Fruit fly (Drosophila melanogaster) whole organism, embryonic: ENCODE data around the gene CG6398.

Source experiments
- Antp ChIP-seq: fragments of 200-800 bp; sonication (Bioruptor generic); optimal IDR thresholded peaks from 3 replicates; lab custom pipeline; 2016; ENCODE audit warnings: missing biosample characterization, missing genetic modification characterization
- Atf3 ChIP-seq: fragments of 200-800 bp; sonication (Bioruptor generic); optimal IDR thresholded peaks from 3 replicates; lab custom pipeline; 2016; ENCODE audit warnings: missing biosample characterization, missing genetic modification characterization
- CG10209 ChIP-seq: fragments of 200-800 bp; sonication (Bioruptor generic); optimal IDR thresholded peaks from 3 replicates; lab custom pipeline; 2017; ENCODE audit warnings: missing biosample characterization, mild to moderate bottlenecking, missing genetic modification characterization, missing genetic modification reagents
- CG10431 ChIP-seq: fragments of 200-800 bp; sonication (Bioruptor generic); optimal IDR thresholded peaks from 3 replicates; lab custom pipeline; 2018; ENCODE audit warnings: missing biosample characterization, mild to moderate bottlenecking, missing genetic modification characterization
- CG10979 ChIP-seq: fragments of 200-800 bp; sonication (Bioruptor generic); optimal IDR thresholded peaks from 2 replicates; lab custom pipeline; 2018; ENCODE audit warnings: missing biosample characterization, mild to moderate bottlenecking, missing genetic modification characterization, moderate library complexity
- CG11247 ChIP-seq: fragments of 200-800 bp; sonication (Bioruptor generic); IDR thresholded peaks from 2 replicates; pipeline ENCODE4 v1.3.6; 2022; ENCODE audit warnings: missing biosample characterization, missing genetic modification characterization
- CG11456 ChIP-seq: fragments of 200-800 bp; sonication (Bioruptor generic); IDR thresholded peaks from 3 replicates; pipeline ENCODE4 v1.3.6; 2022; ENCODE audit warnings: missing biosample characterization, missing genetic modification characterization
- CG12155 ChIP-seq: fragments of 200-800 bp; sonication (Bioruptor generic); optimal IDR thresholded peaks from 3 replicates; lab custom pipeline; 2016; ENCODE audit warnings: missing biosample characterization, missing genetic modification characterization
- CG12219 ChIP-seq: fragments of 200-800 bp; sonication (Bioruptor generic); optimal IDR thresholded peaks from 3 replicates; lab custom pipeline; 2018; ENCODE audit warnings: missing biosample characterization, mild to moderate bottlenecking, missing genetic modification characterization
- CG14667 ChIP-seq: fragments of 200-800 bp; sonication (Bioruptor generic); IDR thresholded peaks from 2 replicates; pipeline ENCODE4 v1.3.6; 2022; ENCODE audit warnings: missing biosample characterization, missing genetic modification characterization
- CG14860 ChIP-seq: fragments of 200-800 bp; sonication (Bioruptor generic); IDR thresholded peaks from 3 replicates; pipeline ENCODE4 v1.3.6; 2022; ENCODE audit warnings: missing biosample characterization, missing genetic modification characterization; ENCODE audit not compliant: partially characterized antibody
- CG17802 ChIP-seq: fragments of 200-800 bp; sonication (Bioruptor generic); optimal IDR thresholded peaks from 2 replicates; lab custom pipeline; 2018; ENCODE audit warnings: missing biosample characterization, mild to moderate bottlenecking, missing genetic modification characterization, moderate library complexity
- CG2116 ChIP-seq: fragments of 200-800 bp; sonication (Bioruptor generic); optimal IDR thresholded peaks from 3 replicates; lab custom pipeline; 2018; ENCODE audit warnings: missing biosample characterization, mild to moderate bottlenecking, missing genetic modification characterization
- CG31224 ChIP-seq: fragments of 200-800 bp; sonication (Bioruptor generic); IDR thresholded peaks from 2 replicates; pipeline ENCODE4 v1.3.6; 2022; ENCODE audit warnings: missing biosample characterization, missing genetic modification characterization
- CG3838 ChIP-seq: fragments of 200-800 bp; sonication (Bioruptor generic); optimal IDR thresholded peaks from 3 replicates; lab custom pipeline; 2016; ENCODE audit warnings: missing biosample characterization, missing genetic modification characterization
- CG3847 ChIP-seq: fragments of 200-800 bp; sonication (Bioruptor generic); IDR thresholded peaks from 2 replicates; pipeline ENCODE4 v1.3.6; 2022; ENCODE audit warnings: missing biosample characterization, missing genetic modification characterization
- CG3995 ChIP-seq: fragments of 200-800 bp; sonication (Bioruptor generic); optimal IDR thresholded peaks from 3 replicates; lab custom pipeline; 2016; ENCODE audit warnings: missing biosample characterization, missing genetic modification characterization
- CG6791 ChIP-seq: fragments of 200-800 bp; sonication (Bioruptor generic); IDR thresholded peaks from 3 replicates; pipeline ENCODE4 v1.3.6; 2022; ENCODE audit warnings: missing biosample characterization, missing genetic modification characterization; ENCODE audit not compliant: partially characterized antibody
- CG7372 ChIP-seq: fragments of 200-800 bp; sonication (Bioruptor generic); IDR thresholded peaks from 2 replicates; pipeline ENCODE4 v1.3.6; 2022; ENCODE audit warnings: missing biosample characterization, missing genetic modification characterization
- CG7556 ChIP-seq: fragments of 200-800 bp; sonication (Bioruptor generic); optimal IDR thresholded peaks from 2 replicates; lab custom pipeline; 2017; ENCODE audit warnings: missing biosample characterization, mild to moderate bottlenecking, missing genetic modification characterization
- CG7987 ChIP-seq: fragments of 200-800 bp; sonication (Bioruptor generic); optimal IDR thresholded peaks from 2 replicates; lab custom pipeline; 2018; ENCODE audit warnings: missing biosample characterization, mild to moderate bottlenecking, missing genetic modification characterization, moderate library complexity
- Doc2 ChIP-seq: fragments of 200-800 bp; sonication (Bioruptor generic); IDR thresholded peaks from 2 replicates; pipeline ENCODE4 v1.3.6; 2022; ENCODE audit warnings: missing biosample characterization, missing genetic modification characterization
- HHEX ChIP-seq: fragments of 200-800 bp; sonication (Bioruptor generic); optimal IDR thresholded peaks from 3 replicates; lab custom pipeline; 2017; ENCODE audit warnings: missing biosample characterization, mild to moderate bottlenecking, missing genetic modification characterization, missing genetic modification reagents
- Hmr ChIP-seq: fragments of 200-800 bp; sonication (Bioruptor generic); optimal IDR thresholded peaks from 3 replicates; lab custom pipeline; 2017; ENCODE audit warnings: mild to moderate bottlenecking, missing biosample characterization, missing genetic modification reagents, missing genetic modification characterization
- MBD-R2 ChIP-seq: fragments of 200-800 bp; sonication (Bioruptor generic); IDR thresholded peaks from 2 replicates; pipeline ENCODE4 v1.3.6; 2022; ENCODE audit warnings: missing biosample characterization, missing genetic modification characterization
- MTF-1 ChIP-seq: fragments of 200-800 bp; sonication (Bioruptor generic); optimal IDR thresholded peaks from 2 replicates; lab custom pipeline; 2018; ENCODE audit warnings: missing biosample characterization, mild to moderate bottlenecking, missing genetic modification characterization, borderline replicate concordance
- Oli ChIP-seq: fragments of 200-800 bp; sonication (Bioruptor generic); optimal IDR thresholded peaks from 2 replicates; lab custom pipeline; 2018; ENCODE audit warnings: missing biosample characterization, mild to moderate bottlenecking, missing genetic modification characterization, moderate library complexity
- Scr ChIP-seq: fragments of 200-800 bp; sonication (Bioruptor generic); IDR thresholded peaks from 2 replicates; pipeline ENCODE4 v1.3.6; 2022; ENCODE audit warnings: missing biosample characterization, missing genetic modification characterization; ENCODE audit not compliant: partially characterized antibody
- Sox100B ChIP-seq: fragments of 200-800 bp; sonication (Bioruptor generic); optimal IDR thresholded peaks from 3 replicates; lab custom pipeline; 2018; ENCODE audit warnings: missing biosample characterization, mild to moderate bottlenecking, missing genetic modification characterization
- Stat92E ChIP-seq, 3 experiments: fragments of >200 bp in 2 of 3; fragments of 200-800 bp in 1 of 3; sonication (Bioruptor generic) in 1 of 3; optimal IDR thresholded peaks; 2 replicates each; lab custom pipeline; 2017 to 2019; ENCODE audit warnings: missing biosample characterization in 3 of 3, missing genetic modification characterization in 3 of 3, mild to moderate bottlenecking in 1 of 3, moderate library complexity in 1 of 3
- TFAM ChIP-seq: fragments of 200-800 bp; sonication (Bioruptor generic); optimal IDR thresholded peaks from 2 replicates; lab custom pipeline; 2017; ENCODE audit warnings: missing biosample characterization, missing genetic modification characterization, inconsistent platforms
- Taf1 ChIP-seq: fragments of 200-800 bp; sonication (Bioruptor generic); IDR thresholded peaks from 2 replicates; pipeline ENCODE4 v1.3.6; 2022; ENCODE audit warnings: missing biosample characterization, missing genetic modification characterization
- bcd ChIP-seq: fragments of 200-800 bp; sonication (Bioruptor generic); optimal IDR thresholded peaks from 2 replicates; lab custom pipeline; 2017; ENCODE audit warnings: missing biosample characterization, mild to moderate bottlenecking, missing genetic modification characterization
- btn ChIP-seq: fragments of 200-800 bp; sonication (Bioruptor generic); optimal IDR thresholded peaks from 2 replicates; lab custom pipeline; 2016; ENCODE audit warnings: missing biosample characterization, missing genetic modification characterization
- chif ChIP-seq, 2 experiments: fragments of 200-800 bp; sonication (Bioruptor generic); optimal IDR thresholded peaks; 3 replicates each; lab custom pipeline; 2016; ENCODE audit warnings: missing biosample characterization in 2 of 2, missing genetic modification characterization in 2 of 2
- corto ChIP-seq: fragments of 200-800 bp; sonication (Bioruptor generic); optimal IDR thresholded peaks from 2 replicates; lab custom pipeline; 2016; ENCODE audit warnings: missing biosample characterization, mild to moderate bottlenecking, missing genetic modification characterization, moderate library complexity
- dmrt11E ChIP-seq: fragments of 200-800 bp; sonication (Bioruptor generic); optimal IDR thresholded peaks from 3 replicates; lab custom pipeline; 2018; ENCODE audit warnings: missing biosample characterization, mild to moderate bottlenecking, missing genetic modification characterization, moderate library complexity
- fd3F ChIP-seq: fragments of 200-800 bp; sonication (Bioruptor generic); optimal IDR thresholded peaks from 2 replicates; lab custom pipeline; 2018; ENCODE audit warnings: missing biosample characterization, mild to moderate bottlenecking, missing genetic modification characterization, moderate library complexity
- fu2 ChIP-seq: fragments of 200-800 bp; sonication (Bioruptor generic); optimal IDR thresholded peaks from 2 replicates; lab custom pipeline; 2016; ENCODE audit warnings: missing biosample characterization, missing genetic modification characterization
- her ChIP-seq: fragments of 200-800 bp; sonication (Bioruptor generic); optimal IDR thresholded peaks from 2 replicates; lab custom pipeline; 2016; ENCODE audit warnings: missing biosample characterization, missing genetic modification characterization
- kni ChIP-seq: fragments of 200-800 bp; sonication (Bioruptor generic); optimal IDR thresholded peaks from 3 replicates; lab custom pipeline; 2017; ENCODE audit warnings: mild to moderate bottlenecking, missing biosample characterization, missing genetic modification reagents, missing genetic modification characterization
- odd ChIP-seq: fragments of 200-800 bp; sonication (Bioruptor generic); optimal IDR thresholded peaks from 2 replicates; lab custom pipeline; 2017; ENCODE audit warnings: missing biosample characterization, mild to moderate bottlenecking, missing genetic modification characterization
- org-1 ChIP-seq: fragments of 200-800 bp; sonication (Bioruptor generic); optimal IDR thresholded peaks from 2 replicates; lab custom pipeline; 2017; ENCODE audit warnings: missing biosample characterization, missing genetic modification characterization
- pfk ChIP-seq: fragments of 200-800 bp; sonication (Bioruptor generic); optimal IDR thresholded peaks from 2 replicates; lab custom pipeline; 2018; ENCODE audit warnings: missing biosample characterization, mild to moderate bottlenecking, missing genetic modification characterization, moderate library complexity
- pita ChIP-seq: fragments of 200-800 bp; sonication (Bioruptor generic); optimal IDR thresholded peaks from 2 replicates; lab custom pipeline; 2017; ENCODE audit warnings: missing biosample characterization, mild to moderate bottlenecking, missing genetic modification characterization
- pnt ChIP-seq: fragments of 200-800 bp; sonication (Bioruptor generic); optimal IDR thresholded peaks from 3 replicates; lab custom pipeline; 2016; ENCODE audit warnings: missing biosample characterization, missing genetic modification characterization
- tup ChIP-seq: fragments of 200-800 bp; sonication (Bioruptor generic); optimal IDR thresholded peaks from 2 replicates; lab custom pipeline; 2016; ENCODE audit warnings: missing biosample characterization, mild to moderate bottlenecking, missing genetic modification characterization, moderate library complexity
- yki ChIP-seq: fragments of >200 bp; optimal IDR thresholded peaks from 3 replicates; lab custom pipeline; 2018
- zfh1 ChIP-seq: fragments of 200-800 bp; sonication (Bioruptor generic); IDR thresholded peaks from 3 replicates; pipeline ENCODE4 v1.3.6; 2022; ENCODE audit warnings: missing biosample characterization, missing genetic modification characterization

Gene CG6398

dm6 chrX:17829083-17829997 is 1.3 kb upstream of the CG6398 start (continued):
- no peak for TF ChIP-seq fu2 (GFP tag; lab: Kevin White, UChicago)
- peak; percentile 67 for TF ChIP-seq CG7556 (GFP tag; lab: Kevin White, UChicago)
- no peak for TF ChIP-seq CG12155 (GFP tag; lab: Kevin White, UChicago)
- no peak for TF ChIP-seq btn
- TF ChIP-seq dmrt11E (tag; lab: Kevin White, UChicago), result peak; percentile 87
- TF ChIP-seq org-1 (GFP tag; lab: Kevin White, UChicago), result peak; percentile 47
- peak; percentile 57 for TF ChIP-seq CG10209 (GFP tag; lab: Kevin White, UChicago)
- TF ChIP-seq kni (GFP tag; lab: Kevin White, UChicago), result peak; percentile 66
- no peak for TF ChIP-seq corto
- no peak for TF ChIP-seq MTF-1
- no peak for TF ChIP-seq CG14667 (GFP tag; lab: Robert Waterston, UW)
- TF ChIP-seq Antp (GFP tag; lab: Kevin White, UChicago), result no peak
- no peak for TF ChIP-seq Taf1
- TF ChIP-seq her (GFP tag; lab: Kevin White, UChicago), result no peak
- no peak for TF ChIP-seq CG3995 (GFP tag; lab: Kevin White, UChicago)
- peak; percentile 10 for TF ChIP-seq TFAM (GFP tag; lab: Kevin White, UChicago)
- TF ChIP-seq MBD-R2, result no peak
- no peak for TF ChIP-seq CG7987 (GFP tag; lab: Kevin White, UChicago)
- TF ChIP-seq tup (GFP tag; lab: Kevin White, UChicago), result no peak
- TF ChIP-seq CG31224 (GFP tag; lab: Robert Waterston, UW), result no peak
- no peak for TF ChIP-seq CG6791 (GFP tag; lab: Robert Waterston, UW)
- TF ChIP-seq yki, result peak; percentile 5
- TF ChIP-seq Atf3, result no peak
- TF ChIP-seq CG3838 (GFP tag; lab: Kevin White, UChicago), result no peak
- peak; percentile 60 for TF ChIP-seq CG12219
- no peak for TF ChIP-seq Stat92E (GFP tag; optimal IDR thresholded peaks at IDR 0.05; lab: Kevin White, UChicago)
- peak; percentile 56 to 69 for TF ChIP-seq chif (GFP tag; optimal IDR thresholded peaks at IDR 0.05; lab: Kevin White, UChicago)
- no peak for TF ChIP-seq fd3F (GFP tag; lab: Kevin White, UChicago)
- no peak for TF ChIP-seq CG7372 (GFP tag; lab: Robert Waterston, UW)
- TF ChIP-seq Oli, result peak; percentile 84
- peak; percentile 87 for TF ChIP-seq CG10979
- TF ChIP-seq odd (GFP tag; lab: Kevin White, UChicago), result peak; percentile 57
- no peak for TF ChIP-seq CG2116 (GFP tag; lab: Kevin White, UChicago)
- TF ChIP-seq pfk (GFP tag; lab: Kevin White, UChicago), result no peak
- peak; percentile 87 for TF ChIP-seq Sox100B (GFP tag; lab: Kevin White, UChicago)
- TF ChIP-seq CG10431 (GFP tag; lab: Kevin White, UChicago), result peak; percentile 45
- no peak for TF ChIP-seq pnt
- peak; percentile 7 for TF ChIP-seq Hmr (GFP tag; lab: Kevin White, UChicago)
- no peak for TF ChIP-seq Doc2
- no peak for TF ChIP-seq CG3847 (GFP tag; lab: Robert Waterston, UW)
- no peak for TF ChIP-seq CG11456 (GFP tag; lab: Robert Waterston, UW)
- TF ChIP-seq CG17802, result no peak
- TF ChIP-seq HHEX, result peak; percentile 25
- TF ChIP-seq pita (GFP tag; lab: Kevin White, UChicago), result no peak
- peak; percentile 41; the same call in 2 of the 3 replicates for TF ChIP-seq zfh1 (GFP tag; lab: Robert Waterston, UW)
- TF ChIP-seq CG11247 (GFP tag; lab: Robert Waterston, UW), result no peak
- TF ChIP-seq bcd (GFP tag; lab: Kevin White, UChicago), result peak; percentile 51
- TF ChIP-seq Scr (GFP tag; lab: Robert Waterston, UW), result no peak
- TF ChIP-seq CG14860 (GFP tag; lab: Robert Waterston, UW), result no peak
